Fruit fly (Drosophila melanogaster): ENCODE data around the gene Pdp.

- no peak for TF ChIP-seq CG9948 (tag; optimal IDR thresholded peaks at IDR 0.05)
- TF ChIP-seq CG17806 (tag; optimal IDR thresholded peaks at IDR 0.05): no peak
- no peak for TF ChIP-seq CG8159 (tag; optimal IDR thresholded peaks at IDR 0.05)
- peak; percentile 23; the same call in 1 of the 2 replicates for TF ChIP-seq CG12605 (GFP tag; IDR thresholded peaks at IDR 0.05)
These were observed 24.6 kb downstream of the Pdp start for dm6 chrX:7709708-7710438.

Measured in whole organism, pupa.